Worm (Caenorhabditis elegans): ENCODE data around the gene ZK1248.17.

DNA sequence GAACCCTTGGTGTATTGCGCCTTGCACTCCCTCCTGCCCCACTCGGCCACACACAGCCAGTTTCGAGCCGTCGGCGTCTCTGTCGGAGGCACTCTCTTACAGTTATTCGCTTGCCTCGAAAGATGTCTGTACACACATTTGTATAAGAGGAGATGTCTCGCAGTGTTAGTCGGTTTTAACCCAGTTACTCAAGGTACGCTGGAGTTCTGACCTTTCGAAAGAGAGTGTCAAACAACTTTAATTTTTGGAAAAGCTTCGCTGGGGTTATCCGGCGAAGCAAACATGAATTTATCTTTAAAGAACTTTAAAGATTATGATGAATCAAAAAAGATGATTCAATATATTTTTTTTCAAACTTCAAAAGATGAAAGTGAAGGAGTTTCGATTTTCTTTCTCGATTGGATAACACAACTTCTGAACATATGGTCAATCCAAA, 629 bp downstream of the ZK1248.17 start:
- TF ChIP-seq hmbx-1 (tag; optimal IDR thresholded peaks at IDR 0.05): peak; percentile 84
- peak; percentile 100 for TF ChIP-seq ama-1 (optimal IDR thresholded peaks at IDR 0.05)
- TF ChIP-seq ceh-36 (tag; optimal IDR thresholded peaks at IDR 0.05): peak; percentile 96
- peak; percentile 39 for TF ChIP-seq tbx-37 (GFP tag; conservative IDR thresholded peaks at IDR 0.05)
- peak; percentile 53 for TF ChIP-seq hnd-1 (tag; optimal IDR thresholded peaks at IDR 0.05)
- peak; percentile 89 for TF ChIP-seq sea-1 (GFP tag; conservative IDR thresholded peaks at IDR 0.05)
- peak; percentile 80 for TF ChIP-seq ets-7 (tag; optimal IDR thresholded peaks at IDR 0.05)
- peak; percentile 96 for TF ChIP-seq hmg-4 (GFP tag; optimal IDR thresholded peaks at IDR 0.05)
